Worm (Caenorhabditis elegans): ENCODE measurements around the gene hrpu-1.

The hrpu-1 gene

DNA sequence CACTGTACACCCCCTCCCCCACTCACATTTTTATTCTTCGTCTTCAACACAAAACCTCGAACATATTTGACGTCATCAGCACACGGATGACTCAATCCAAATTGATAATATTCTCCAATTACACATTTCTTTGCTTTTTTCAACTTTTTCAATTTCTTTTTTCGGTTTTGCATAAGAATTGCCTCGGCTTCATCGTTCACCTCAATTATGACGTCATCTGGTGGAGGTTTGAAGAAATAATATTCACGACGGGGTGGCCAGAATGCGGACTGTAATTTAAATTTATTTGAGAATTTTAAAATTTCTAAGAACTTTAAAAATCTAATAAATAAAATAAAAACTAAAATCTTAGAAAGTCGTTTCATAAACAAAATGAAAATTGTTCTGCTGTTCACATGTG is 24.4 kb downstream of the hrpu-1 start:
- TF ChIP-seq lim-6 (tag; optimal IDR thresholded peaks at IDR 0.05), result no peak
- no peak for TF ChIP-seq sox-2 (GFP tag; IDR thresholded peaks at IDR 0.05)
- TF ChIP-seq hlh-13 (GFP tag; optimal IDR thresholded peaks at IDR 0.05), result no peak
- no peak for TF ChIP-seq pqm-1 (tag; optimal IDR thresholded peaks at IDR 0.05)
- no peak for TF ChIP-seq madf-2 (tag; optimal IDR thresholded peaks at IDR 0.05)
- no peak for TF ChIP-seq ceh-14 (tag; optimal IDR thresholded peaks at IDR 0.05)
- no peak for TF ChIP-seq npax-4 (tag; optimal IDR thresholded peaks at IDR 0.05)
- no peak for TF ChIP-seq ceh-18 (tag; optimal IDR thresholded peaks at IDR 0.05)
- no peak for TF ChIP-seq unc-86 (tag; optimal IDR thresholded peaks at IDR 0.05)
- no peak for TF ChIP-seq odd-2 (tag; optimal IDR thresholded peaks at IDR 0.05)
- no peak for TF ChIP-seq elt-4 (tag; optimal IDR thresholded peaks at IDR 0.05)
- TF ChIP-seq sox-4 (tag; optimal IDR thresholded peaks at IDR 0.05), result no peak
- TF ChIP-seq nhr-232 (tag; optimal IDR thresholded peaks at IDR 0.05), result no peak
- no peak for TF ChIP-seq tbx-2 (tag; optimal IDR thresholded peaks at IDR 0.05)
- TF ChIP-seq nhr-11 (tag; optimal IDR thresholded peaks at IDR 0.05), result no peak

DNA sequence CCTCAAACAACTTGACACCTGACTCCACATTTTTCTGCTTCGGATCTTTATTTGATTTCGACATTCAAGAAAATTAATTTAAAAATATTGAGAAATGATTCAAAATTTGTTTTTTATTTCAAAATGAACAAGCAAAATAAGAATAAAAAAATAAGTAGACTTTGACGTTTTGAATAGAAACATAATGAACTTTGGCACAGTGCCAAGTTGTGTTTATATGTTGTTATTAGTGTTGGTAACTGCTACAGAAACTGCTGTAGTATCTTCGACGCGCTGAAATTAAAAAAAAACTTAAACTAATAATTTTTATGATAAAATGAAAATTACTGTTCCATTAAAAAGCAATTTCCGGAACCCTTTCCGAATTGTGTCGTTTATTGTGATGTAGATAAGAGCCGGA is 26.2 kb downstream of the hrpu-1 start, which contains the start of gene Y41E3.18:
Gene Y41E3.18, minus strand, starts transcription at position 101 of the 400 bp plus-strand sequence.
- TF ChIP-seq pag-3 (tag; optimal IDR thresholded peaks at IDR 0.05; ENCODE audit: borderline replicate concordance), result no peak
- no peak for TF ChIP-seq ceh-45 (GFP tag; IDR thresholded peaks at IDR 0.05)
- TF ChIP-seq sox-4 (tag; optimal IDR thresholded peaks at IDR 0.05), result no peak
- TF ChIP-seq ceh-34 (tag; optimal IDR thresholded peaks at IDR 0.05), result no peak
- TF ChIP-seq syd-9 (tag; optimal IDR thresholded peaks at IDR 0.05), result no peak
- no peak for TF ChIP-seq hlh-13 (GFP tag; optimal IDR thresholded peaks at IDR 0.05)
- TF ChIP-seq gmeb-2 (tag; optimal IDR thresholded peaks at IDR 0.05), result no peak
- no peak for TF ChIP-seq hlh-8 (tag; optimal IDR thresholded peaks at IDR 0.05)
- TF ChIP-seq unc-42 (tag; optimal IDR thresholded peaks at IDR 0.05), result no peak
- TF ChIP-seq hlh-15 (tag; optimal IDR thresholded peaks at IDR 0.05), result no peak
- no peak for TF ChIP-seq pros-1 (tag; optimal IDR thresholded peaks at IDR 0.05)
- no peak for TF ChIP-seq T23F11.4 (GFP tag; optimal IDR thresholded peaks at IDR 0.05)
- no peak for TF ChIP-seq npax-4 (tag; optimal IDR thresholded peaks at IDR 0.05)
- TF ChIP-seq sox-2 (GFP tag; IDR thresholded peaks at IDR 0.05), result no peak
- TF ChIP-seq ceh-6 (GFP tag; optimal IDR thresholded peaks at IDR 0.05), result no peak
- no peak for TF ChIP-seq ama-1 (optimal IDR thresholded peaks at IDR 0.05)
- TF ChIP-seq ceh-9 (tag; optimal IDR thresholded peaks at IDR 0.05), result no peak
- TF ChIP-seq hlh-30 (tag; optimal IDR thresholded peaks at IDR 0.05; ENCODE audit: insufficient read depth), result no peak
- no peak for TF ChIP-seq dve-1 (tag; optimal IDR thresholded peaks at IDR 0.05)

DNA sequence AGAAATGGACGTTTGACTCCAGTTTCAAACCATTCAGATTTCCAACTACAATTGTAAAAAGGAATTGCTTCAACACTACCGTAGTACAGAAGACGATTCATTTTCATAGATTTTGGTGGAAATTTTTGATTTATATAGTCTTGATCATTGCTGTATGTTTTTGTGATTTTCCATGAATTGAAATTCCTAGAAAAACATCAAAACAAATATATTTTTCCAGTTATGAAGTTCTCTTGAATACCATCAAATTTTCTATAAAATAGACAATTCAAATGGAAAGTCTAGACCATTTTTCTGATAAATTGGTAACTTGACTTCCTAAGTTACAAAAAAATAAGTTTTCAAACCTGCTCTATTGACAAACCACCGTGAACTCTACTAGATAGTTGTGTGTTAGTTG is 29.4 kb downstream of the hrpu-1 start, which contains the start of gene srt-48:
Gene srt-48, minus strand, starts transcription at position 101 of the 400 bp plus-strand sequence.
- no peak for TF ChIP-seq ceh-45 (GFP tag; IDR thresholded peaks at IDR 0.05)
- TF ChIP-seq sox-4 (tag; optimal IDR thresholded peaks at IDR 0.05), result no peak
- TF ChIP-seq ceh-48 (tag; optimal IDR thresholded peaks at IDR 0.05), result no peak
- TF ChIP-seq npax-4 (tag; optimal IDR thresholded peaks at IDR 0.05), result no peak
- no peak for TF ChIP-seq dve-1 (tag; optimal IDR thresholded peaks at IDR 0.05)
- TF ChIP-seq ref-2 (tag; optimal IDR thresholded peaks at IDR 0.05), result no peak
- no peak for TF ChIP-seq C08G9.2 (tag; optimal IDR thresholded peaks at IDR 0.05)
- TF ChIP-seq pha-4 (tag; optimal IDR thresholded peaks at IDR 0.05), result no peak
- TF ChIP-seq ceh-6 (GFP tag; optimal IDR thresholded peaks at IDR 0.05), result no peak
- TF ChIP-seq hlh-30 (tag; optimal IDR thresholded peaks at IDR 0.05; ENCODE audit: insufficient read depth), result no peak
- no peak for TF ChIP-seq T23F11.4 (GFP tag; optimal IDR thresholded peaks at IDR 0.05)
- TF ChIP-seq unc-55 (GFP tag; optimal IDR thresholded peaks at IDR 0.05), result no peak
- TF ChIP-seq madf-2 (tag; optimal IDR thresholded peaks at IDR 0.05), result no peak
- TF ChIP-seq gmeb-2 (tag; optimal IDR thresholded peaks at IDR 0.05), result no peak
- TF ChIP-seq unc-42 (tag; optimal IDR thresholded peaks at IDR 0.05), result no peak
- no peak for TF ChIP-seq hlh-13 (GFP tag; optimal IDR thresholded peaks at IDR 0.05)
- TF ChIP-seq elt-4 (tag; optimal IDR thresholded peaks at IDR 0.05), result no peak
- TF ChIP-seq ceh-31 (tag; optimal IDR thresholded peaks at IDR 0.05), result no peak
- no peak for TF ChIP-seq zip-5 (tag; optimal IDR thresholded peaks at IDR 0.05)
- TF ChIP-seq ttx-3 (tag; optimal IDR thresholded peaks at IDR 0.05), result no peak

Measured in whole organism, late embryonic.